Worm (Caenorhabditis elegans): ENCODE measurements around the gene prdx-2.
A peak's percentile ranks its signal among the peaks of the same experiment; 100 is the strongest.

DNA sequence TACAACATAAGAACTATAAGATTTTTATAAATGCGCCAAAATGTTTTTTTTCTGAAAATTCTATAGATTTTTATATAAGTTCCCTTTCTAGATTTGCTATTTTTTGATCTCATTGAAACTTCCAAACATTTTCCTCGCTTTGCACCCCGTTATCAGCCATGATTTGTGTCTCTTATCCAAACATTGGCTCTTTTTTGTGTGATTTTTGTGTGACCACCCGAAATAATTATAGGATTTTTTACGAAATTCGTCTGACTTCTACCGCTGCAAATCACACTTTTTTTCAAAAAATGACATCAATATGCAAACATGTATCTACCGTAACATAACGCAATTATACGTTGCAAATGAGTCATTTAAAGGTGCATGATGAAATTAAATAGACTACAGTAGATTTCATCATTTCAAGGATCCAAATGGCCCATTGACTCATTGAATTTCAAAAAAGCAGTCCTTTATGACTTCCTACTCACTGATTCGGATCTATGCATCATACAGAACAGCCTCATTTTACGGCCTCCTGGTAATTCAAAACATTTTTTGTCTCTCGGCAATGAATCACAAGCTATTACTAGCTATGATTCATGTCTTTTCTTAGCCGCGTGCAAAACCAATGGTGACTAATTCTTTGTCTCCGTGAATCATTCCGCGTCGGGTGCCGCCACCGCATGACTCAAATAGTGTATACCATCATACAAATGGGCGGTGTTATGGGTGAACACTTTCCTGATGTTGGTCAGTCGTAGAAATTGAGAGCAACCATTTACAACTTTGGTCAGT is 45.5 kb upstream of the prdx-2 start:
- TF ChIP-seq hlh-30 (tag; optimal IDR thresholded peaks at IDR 0.05; ENCODE audit: insufficient read depth) (peak; percentile 38), ama-1 (optimal IDR thresholded peaks at IDR 0.05) (no peak), unc-39 (tag; optimal IDR thresholded peaks at IDR 0.05) (no peak), R02D3.7 (tag; optimal IDR thresholded peaks at IDR 0.05) (no peak), nhr-11 (tag; optimal IDR thresholded peaks at IDR 0.05) (no peak), ZK546.5 (tag; optimal IDR thresholded peaks at IDR 0.05) (no peak), fos-1 (tag; optimal IDR thresholded peaks at IDR 0.05) (peak; percentile 44), ztf-11 (tag; optimal IDR thresholded peaks at IDR 0.05) (no peak), lsy-2 (tag; optimal IDR thresholded peaks at IDR 0.05) (no peak), mep-1 (tag; optimal IDR thresholded peaks at IDR 0.05) (no peak)

Measured in whole organism, L4 larva.